Fruit fly (Drosophila melanogaster) whole organism, embryonic: ENCODE data around the gene fwd.

Experiments used
- Atf-2 ChIP-seq: fragments of 200-800 bp; sonication (Bioruptor generic); optimal IDR thresholded peaks from 2 replicates; lab custom pipeline; 2016; ENCODE audit warnings: missing biosample characterization, missing genetic modification characterization
- Atf6 ChIP-seq: fragments of 200-800 bp; sonication (Bioruptor generic); IDR thresholded peaks from 2 replicates; pipeline ENCODE4 v1.3.6; 2022; ENCODE audit warnings: missing biosample characterization, missing genetic modification characterization
- CG10209 ChIP-seq: fragments of 200-800 bp; sonication (Bioruptor generic); optimal IDR thresholded peaks from 3 replicates; lab custom pipeline; 2017; ENCODE audit warnings: missing biosample characterization, mild to moderate bottlenecking, missing genetic modification characterization, missing genetic modification reagents
- CG10274 ChIP-seq: fragments of 200-800 bp; sonication (Bioruptor generic); optimal IDR thresholded peaks from 3 replicates; lab custom pipeline; 2017; ENCODE audit warnings: missing biosample characterization, mild to moderate bottlenecking, missing genetic modification characterization
- CG10431 ChIP-seq: fragments of 200-800 bp; sonication (Bioruptor generic); optimal IDR thresholded peaks from 3 replicates; lab custom pipeline; 2018; ENCODE audit warnings: missing biosample characterization, mild to moderate bottlenecking, missing genetic modification characterization
- CG10959 ChIP-seq: fragments of 200-800 bp; sonication (Bioruptor generic); IDR thresholded peaks from 2 replicates; pipeline ENCODE4 v1.3.6; 2022; ENCODE audit warnings: missing biosample characterization, missing genetic modification characterization
- CG11696 ChIP-seq: fragments of 200-800 bp; sonication (Bioruptor generic); IDR thresholded peaks from 2 replicates; pipeline ENCODE4 v1.3.6; 2022; ENCODE audit warnings: missing biosample characterization, missing genetic modification characterization
- CG12071 ChIP-seq: fragments of 200-800 bp; sonication (Bioruptor generic); optimal IDR thresholded peaks from 3 replicates; lab custom pipeline; 2018; ENCODE audit warnings: missing biosample characterization, mild to moderate bottlenecking, missing genetic modification characterization
- CG12236 ChIP-seq: fragments of 200-800 bp; sonication (Bioruptor generic); optimal IDR thresholded peaks from 2 replicates; lab custom pipeline; 2016; ENCODE audit warnings: missing biosample characterization, missing genetic modification characterization
- CG12744 ChIP-seq: fragments of 200-800 bp; sonication (Bioruptor generic); optimal IDR thresholded peaks from 2 replicates; lab custom pipeline; 2016; ENCODE audit warnings: missing biosample characterization, missing genetic modification characterization
- CG16779 ChIP-seq: fragments of 200-800 bp; sonication (Bioruptor generic); IDR thresholded peaks from 2 replicates; pipeline ENCODE4 v1.3.6; 2022; ENCODE audit warnings: missing biosample characterization, missing genetic modification characterization
- CG17186 ChIP-seq: fragments of 200-800 bp; sonication (Bioruptor generic); optimal IDR thresholded peaks from 3 replicates; lab custom pipeline; 2017; ENCODE audit warnings: missing biosample characterization, missing genetic modification reagents, missing genetic modification characterization
- CG2199 ChIP-seq: fragments of 200-800 bp; sonication (Bioruptor generic); IDR thresholded peaks from 3 replicates; pipeline ENCODE4 v1.3.6; 2022; ENCODE audit warnings: missing biosample characterization, missing genetic modification characterization
- CG2202 ChIP-seq: fragments of 200-800 bp; sonication (Bioruptor generic); optimal IDR thresholded peaks from 2 replicates; lab custom pipeline; 2018; ENCODE audit warnings: missing biosample characterization, mild to moderate bottlenecking, missing genetic modification characterization
- CG33557 ChIP-seq: fragments of 200-800 bp; sonication (Bioruptor generic); optimal IDR thresholded peaks from 2 replicates; lab custom pipeline; 2019; ENCODE audit warnings: missing biosample characterization, mild to moderate bottlenecking, missing genetic modification characterization, moderate library complexity
- CG3838 ChIP-seq: fragments of 200-800 bp; sonication (Bioruptor generic); optimal IDR thresholded peaks from 3 replicates; lab custom pipeline; 2016; ENCODE audit warnings: missing biosample characterization, missing genetic modification characterization
- CG43689 ChIP-seq: fragments of 200-800 bp; sonication (Bioruptor generic); IDR thresholded peaks from 2 replicates; pipeline ENCODE4 v1.3.6; 2022; ENCODE audit warnings: missing biosample characterization, missing genetic modification characterization
- CG8290 ChIP-seq, 3 experiments: fragments of 200-800 bp; sonication (Bioruptor generic); optimal IDR thresholded peaks; 2 replicates each; lab custom pipeline; 2016 to 2019; ENCODE audit warnings: missing biosample characterization in 3 of 3, missing genetic modification characterization in 3 of 3, mild to moderate bottlenecking in 2 of 3, moderate library complexity in 1 of 3
- CkIIα-i1 ChIP-seq: fragments of 200-800 bp; sonication (Bioruptor generic); IDR thresholded peaks from 2 replicates; pipeline ENCODE4 v1.3.6; 2022; ENCODE audit warnings: missing biosample characterization, missing genetic modification characterization
- Doc2 ChIP-seq: fragments of 200-800 bp; sonication (Bioruptor generic); IDR thresholded peaks from 2 replicates; pipeline ENCODE4 v1.3.6; 2022; ENCODE audit warnings: missing biosample characterization, missing genetic modification characterization
- Eip74EF ChIP-seq, 2 experiments: fragments of 200-800 bp in 1 of 2; fragments of >200 bp in 1 of 2; sonication (Bioruptor generic) in 1 of 2; optimal IDR thresholded peaks; 2 replicates each; lab custom pipeline; 2017 to 2019; ENCODE audit warnings: missing biosample characterization in 2 of 2, missing genetic modification characterization in 2 of 2, mild to moderate bottlenecking in 1 of 2, moderate library complexity in 1 of 2
- Ets65A ChIP-seq: fragments of 200-800 bp; sonication (Bioruptor generic); peaks from one replicate; lab custom pipeline; 2016; ENCODE audit warnings: missing biosample characterization, missing genetic modification characterization
- Fer1 ChIP-seq: fragments of 200-800 bp; sonication (Bioruptor generic); optimal IDR thresholded peaks from 2 replicates; lab custom pipeline; 2017; ENCODE audit warnings: missing biosample characterization, mild to moderate bottlenecking, missing genetic modification characterization
- HmgZ ChIP-seq: fragments of 200-800 bp; sonication (Bioruptor generic); optimal IDR thresholded peaks from 2 replicates; lab custom pipeline; 2018; ENCODE audit warnings: missing biosample characterization, mild to moderate bottlenecking, missing genetic modification characterization
- Hr3 ChIP-seq: fragments of 200-800 bp; sonication (Bioruptor generic); optimal IDR thresholded peaks from 3 replicates; lab custom pipeline; 2016; ENCODE audit warnings: missing biosample characterization, missing genetic modification characterization
- Max ChIP-seq: fragments of 200-800 bp; sonication (Bioruptor generic); optimal IDR thresholded peaks from 2 replicates; lab custom pipeline; 2016; ENCODE audit warnings: missing biosample characterization, mild to moderate bottlenecking, missing genetic modification characterization
- Poxn ChIP-seq: fragments of 200-800 bp; sonication (Bioruptor generic); IDR thresholded peaks from 2 replicates; pipeline ENCODE4 v1.3.6; 2022; ENCODE audit warnings: missing biosample characterization, missing genetic modification characterization
- Rx ChIP-seq: fragments of 200-800 bp; sonication (Bioruptor generic); IDR thresholded peaks from 2 replicates; pipeline ENCODE4 v1.3.6; 2022; ENCODE audit warnings: missing biosample characterization, missing genetic modification characterization
- ato ChIP-seq: fragments of 200-800 bp; sonication (Bioruptor generic); IDR thresholded peaks from 2 replicates; pipeline ENCODE4 v1.3.6; 2022; ENCODE audit warnings: missing biosample characterization, missing genetic modification characterization; ENCODE audit not compliant: partially characterized antibody
- cato ChIP-seq: fragments of 200-800 bp; sonication (Bioruptor generic); optimal IDR thresholded peaks from 2 replicates; lab custom pipeline; 2016; ENCODE audit warnings: missing biosample characterization, missing genetic modification characterization, borderline replicate concordance
- ewg ChIP-seq: fragments of 200-800 bp; sonication (Bioruptor generic); optimal IDR thresholded peaks from 3 replicates; lab custom pipeline; 2017; ENCODE audit warnings: mild to moderate bottlenecking, missing biosample characterization, missing genetic modification reagents, missing genetic modification characterization
- fd102C ChIP-seq: fragments of 200-800 bp; sonication (Bioruptor generic); optimal IDR thresholded peaks from 2 replicates; lab custom pipeline; 2018; ENCODE audit warnings: missing biosample characterization, mild to moderate bottlenecking, missing genetic modification characterization, moderate library complexity
- gem ChIP-seq: fragments of 200-800 bp; sonication (Bioruptor generic); optimal IDR thresholded peaks from 2 replicates; lab custom pipeline; 2019; ENCODE audit warnings: missing biosample characterization, mild to moderate bottlenecking, missing genetic modification characterization, moderate library complexity
- grau ChIP-seq: fragments of 200-800 bp; optimal IDR thresholded peaks from 3 replicates; lab custom pipeline; 2019; ENCODE audit warnings: missing biosample characterization, mild to moderate bottlenecking, missing genetic modification characterization, moderate library complexity
- grn ChIP-seq: fragments of 200-800 bp; sonication (Bioruptor generic); optimal IDR thresholded peaks from 3 replicates; lab custom pipeline; 2017; ENCODE audit warnings: missing biosample characterization, missing genetic modification characterization
- her ChIP-seq: fragments of 200-800 bp; sonication (Bioruptor generic); optimal IDR thresholded peaks from 2 replicates; lab custom pipeline; 2016; ENCODE audit warnings: missing biosample characterization, missing genetic modification characterization
- hth ChIP-seq: fragments of >200 bp; optimal IDR thresholded peaks from 2 replicates; lab custom pipeline; 2017; ENCODE audit warnings: inconsistent platforms
- insv ChIP-seq, 2 experiments: fragments of 200-800 bp; sonication (Bioruptor generic); optimal IDR thresholded peaks; 3 replicates each; lab custom pipeline; 2016 to 2018; ENCODE audit warnings: missing biosample characterization in 2 of 2, missing genetic modification characterization in 2 of 2
- jing ChIP-seq: fragments of 200-800 bp; sonication (Bioruptor generic); optimal IDR thresholded peaks from 2 replicates; lab custom pipeline; 2018; ENCODE audit warnings: missing biosample characterization, mild to moderate bottlenecking, missing genetic modification characterization
- oc ChIP-seq: fragments of 200-800 bp; sonication (Bioruptor generic); optimal IDR thresholded peaks from 2 replicates; lab custom pipeline; 2018; ENCODE audit warnings: missing biosample characterization, mild to moderate bottlenecking, missing genetic modification characterization, moderate library complexity
- odd ChIP-seq: fragments of 200-800 bp; sonication (Bioruptor generic); optimal IDR thresholded peaks from 2 replicates; lab custom pipeline; 2017; ENCODE audit warnings: missing biosample characterization, mild to moderate bottlenecking, missing genetic modification characterization
- p53 ChIP-seq: fragments of 200-800 bp; sonication (Bioruptor generic); optimal IDR thresholded peaks from 2 replicates; lab custom pipeline; 2016; ENCODE audit warnings: missing biosample characterization, missing genetic modification characterization
- repo ChIP-seq: fragments of 200-800 bp; sonication (Bioruptor generic); optimal IDR thresholded peaks from 2 replicates; lab custom pipeline; 2016; ENCODE audit warnings: missing biosample characterization, missing genetic modification characterization
- schlank ChIP-seq: fragments of 200-800 bp; sonication (Bioruptor generic); optimal IDR thresholded peaks from 2 replicates; lab custom pipeline; 2018; ENCODE audit warnings: missing biosample characterization, mild to moderate bottlenecking, missing genetic modification characterization
- sens ChIP-seq: fragments of 200-800 bp; sonication (Bioruptor generic); peaks from one replicate; lab custom pipeline; 2016; ENCODE audit warnings: missing biosample characterization, missing genetic modification characterization
- seq ChIP-seq: fragments of 200-800 bp; sonication (Bioruptor generic); IDR thresholded peaks from 2 replicates; pipeline ENCODE4 v1.3.6; 2022; ENCODE audit warnings: missing biosample characterization, missing genetic modification characterization
- shn ChIP-seq: fragments of 200-800 bp; sonication (Bioruptor generic); optimal IDR thresholded peaks from 3 replicates; lab custom pipeline; 2016; ENCODE audit warnings: missing biosample characterization, missing genetic modification characterization
- sisA ChIP-seq: fragments of 200-800 bp; sonication (Bioruptor generic); IDR thresholded peaks from 2 replicates; pipeline ENCODE4 v1.3.6; 2022; ENCODE audit warnings: missing biosample characterization, missing genetic modification characterization
- tup ChIP-seq: fragments of 200-800 bp; sonication (Bioruptor generic); optimal IDR thresholded peaks from 2 replicates; lab custom pipeline; 2016; ENCODE audit warnings: missing biosample characterization, mild to moderate bottlenecking, missing genetic modification characterization, moderate library complexity

Gene fwd

DNA sequence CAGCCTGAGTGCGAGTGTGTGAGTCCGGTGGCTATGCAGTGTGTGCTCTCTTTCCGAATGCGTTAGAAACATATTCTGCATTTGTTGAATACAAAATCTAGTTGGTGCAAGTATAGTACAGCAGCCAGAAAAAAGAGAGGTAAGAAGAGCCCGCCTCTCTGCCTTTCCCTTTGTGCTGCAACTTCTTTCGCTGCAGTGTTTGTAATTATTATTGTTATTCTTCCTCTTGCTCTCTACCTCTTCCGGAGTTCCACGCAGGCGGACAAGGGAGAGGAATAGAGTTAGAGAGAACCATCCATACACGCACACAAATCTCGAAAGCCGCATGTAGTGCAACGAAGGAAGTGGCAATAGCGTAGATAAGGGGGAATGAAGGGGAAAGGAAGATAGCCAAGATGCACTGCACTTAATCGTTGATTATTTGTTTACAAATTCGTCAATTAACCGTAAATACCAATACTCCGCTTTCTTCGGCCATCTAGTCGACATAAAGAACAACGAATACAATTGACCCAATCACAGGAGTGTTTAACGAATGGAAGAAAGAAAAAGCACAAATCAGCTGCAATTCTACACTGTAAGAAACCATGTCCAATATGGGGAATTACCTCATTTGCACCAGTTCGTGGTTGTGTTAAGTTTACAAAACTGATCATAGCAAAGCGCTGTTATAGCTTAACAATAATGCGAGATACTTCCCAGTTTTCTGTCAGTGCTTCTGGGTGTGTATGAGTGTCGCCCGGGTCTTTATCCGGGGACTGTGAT, 28.1 kb upstream of the fwd start (continued):
- no peak for TF ChIP-seq grn
- TF ChIP-seq CG10209 (GFP tag; lab: Kevin White, UChicago): peak; percentile 65
- TF ChIP-seq CG2199 (GFP tag; lab: Robert Waterston, UW): no peak
- TF ChIP-seq CG2202: peak; percentile 71
- peak; percentile 98 for TF ChIP-seq sens (GFP tag; lab: Kevin White, UChicago)
- TF ChIP-seq CG3838 (GFP tag; lab: Kevin White, UChicago): no peak
- TF ChIP-seq CG43689 (GFP tag; lab: Robert Waterston, UW): 0 out of 2 replicates have a peak, but pooled peaks have one; percentile 43
- TF ChIP-seq CG10431 (GFP tag; lab: Kevin White, UChicago): peak; percentile 74
- TF ChIP-seq tup (GFP tag; lab: Kevin White, UChicago): no peak
- no peak for TF ChIP-seq CkIIα-i1 (GFP tag; lab: Robert Waterston, UW)
- peak; percentile 7 for TF ChIP-seq schlank (tag; lab: Kevin White, UChicago)
- TF ChIP-seq Atf-2 (GFP tag; lab: Kevin White, UChicago): peak; percentile 67
- TF ChIP-seq Poxn (GFP tag; lab: Robert Waterston, UW): no peak
- peak; percentile 60 for TF ChIP-seq CG12071 (GFP tag; lab: Kevin White, UChicago)
- peak; percentile 58 for TF ChIP-seq cato (GFP tag; lab: Kevin White, UChicago)
- peak; percentile 59 for TF ChIP-seq CG33557 (GFP tag; lab: Kevin White, UChicago)
- no peak for TF ChIP-seq CG10274 (GFP tag; lab: Kevin White, UChicago)
- TF ChIP-seq Eip74EF (GFP tag; optimal IDR thresholded peaks at IDR 0.05; lab: Kevin White, UChicago): peak in 1 of 2 experiments; percentile 54
- TF ChIP-seq repo (GFP tag; lab: Kevin White, UChicago): peak; percentile 62
- TF ChIP-seq shn (GFP tag; lab: Kevin White, UChicago): peak; percentile 77
- TF ChIP-seq CG16779 (GFP tag; lab: Robert Waterston, UW): 0 out of 2 replicates have a peak, but pooled peaks have one; percentile 14
- TF ChIP-seq HmgZ (tag; lab: Kevin White, UChicago): no peak
- peak; percentile 12 for TF ChIP-seq odd
- TF ChIP-seq Doc2 (GFP tag; lab: Robert Waterston, UW): no peak
- TF ChIP-seq fd102C (GFP tag; lab: Kevin White, UChicago): no peak
- peak; percentile 82 for TF ChIP-seq sisA (GFP tag; lab: Robert Waterston, UW)
- TF ChIP-seq CG17186 (GFP tag; lab: Kevin White, UChicago): peak; percentile 40
- peak; percentile 72 for TF ChIP-seq her (GFP tag; lab: Kevin White, UChicago)
- TF ChIP-seq CG10959 (GFP tag; lab: Robert Waterston, UW): peak; percentile 67
- TF ChIP-seq Hr3 (GFP tag; lab: Kevin White, UChicago): peak; percentile 69
- TF ChIP-seq CG12744 (GFP tag; lab: Kevin White, UChicago): no peak
- TF ChIP-seq CG11696 (GFP tag; lab: Robert Waterston, UW): no peak
- TF ChIP-seq Fer1 (GFP tag; lab: Kevin White, UChicago): no peak
- peak; percentile 77 for TF ChIP-seq oc (tag; lab: Kevin White, UChicago)
- TF ChIP-seq CG8290 (GFP tag; optimal IDR thresholded peaks at IDR 0.05; lab: Kevin White, UChicago): peak; percentile 38
- peak in 1 of 2 experiments; percentile 71 for TF ChIP-seq CG8290 (tag; optimal IDR thresholded peaks at IDR 0.05; lab: Kevin White, UChicago)
- peak; percentile 71 for TF ChIP-seq Rx (GFP tag; lab: Robert Waterston, UW)
- peak; percentile 97 for TF ChIP-seq Ets65A (GFP tag; lab: Kevin White, UChicago)
- TF ChIP-seq Atf6: peak; percentile 30; the same call in 1 of the 2 replicates
- TF ChIP-seq p53 (GFP tag; lab: Kevin White, UChicago): peak; percentile 33
- TF ChIP-seq jing (GFP tag; lab: Kevin White, UChicago): peak; percentile 64
- TF ChIP-seq ato: no peak
- TF ChIP-seq seq (GFP tag; lab: Robert Waterston, UW): peak; percentile 35; the same call in 1 of the 2 replicates
- peak; percentile 81 for TF ChIP-seq CG12236
- TF ChIP-seq insv (GFP tag; optimal IDR thresholded peaks at IDR 0.05; lab: Kevin White, UChicago): no peak
- TF ChIP-seq hth (lab: Kevin White, UChicago): no peak
- peak; percentile 43 for TF ChIP-seq Max
- peak; percentile 85 for TF ChIP-seq gem
- TF ChIP-seq ewg (GFP tag; lab: Kevin White, UChicago): peak; percentile 57
- peak; percentile 60 for TF ChIP-seq grau (tag; lab: Kevin White, UChicago)
